Worm (Caenorhabditis elegans): ENCODE measurements around the gene ZK6.8.

- TF ChIP-seq med-1 (GFP tag; optimal IDR thresholded peaks at IDR 0.05; ENCODE audit: insufficient read depth) (no peak), klf-2 (GFP tag; conservative IDR thresholded peaks at IDR 0.05) (no peak), cog-1 (tag; optimal IDR thresholded peaks at IDR 0.05) (no peak), tab-1 (GFP tag; IDR thresholded peaks at IDR 0.05) (no peak), ztf-23 (GFP tag; IDR thresholded peaks at IDR 0.05) (no peak), flt-1 (GFP tag; IDR thresholded peaks at IDR 0.05) (no peak), ztf-29 (GFP tag; IDR thresholded peaks at IDR 0.05) (no peak), T22C8.4 (GFP tag; IDR thresholded peaks at IDR 0.05) (no peak), ref-1 (GFP tag; conservative IDR thresholded peaks at IDR 0.05) (no peak)
Measured at ce11 chrV:418432-418831, 36.7 kb downstream of the ZK6.8 start, which contains the start of gene Y39D8A.1.
